Worm (Caenorhabditis elegans): ENCODE data around the gene C33E10.8.
"Not testable (repeated sequence)": the region's sequence is repeated elsewhere in the genome, so short reads cannot be mapped to it uniquely, and the experiment has no call there.

C33E10.8 gene

DNA sequence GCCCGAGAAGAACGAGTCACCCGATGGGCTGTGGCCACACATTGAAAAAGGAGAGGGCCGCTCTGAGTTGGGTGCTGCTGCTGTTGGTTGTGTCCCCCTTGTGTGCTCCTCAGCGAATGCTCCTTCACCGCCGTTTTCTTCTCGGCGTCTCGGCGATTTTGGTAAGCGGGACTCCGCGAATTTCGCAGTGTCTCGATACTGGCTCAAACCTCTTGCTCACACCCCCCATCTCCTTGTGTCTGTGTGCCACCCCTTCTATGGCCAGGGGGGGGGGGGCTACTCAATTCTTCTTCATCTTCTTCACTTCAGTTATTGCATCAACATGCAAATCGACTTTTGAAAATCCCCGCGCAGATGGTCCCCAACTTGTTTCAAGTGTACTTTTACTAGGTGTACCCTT lies 20.3 kb upstream of the C33E10.8 start:
- no peak for TF ChIP-seq unc-39 (tag; optimal IDR thresholded peaks at IDR 0.05)
- TF ChIP-seq nfya-1 (tag; optimal IDR thresholded peaks at IDR 0.05; ENCODE audit: insufficient read depth), result peak; percentile 50
- TF ChIP-seq nhr-28 (tag; optimal IDR thresholded peaks at IDR 0.05), result no peak
- peak; percentile 81 for TF ChIP-seq lin-39 (tag; optimal IDR thresholded peaks at IDR 0.05)
- TF ChIP-seq hmg-11 (tag; optimal IDR thresholded peaks at IDR 0.05), result peak; percentile 88
- no peak for TF ChIP-seq fos-1 (tag; optimal IDR thresholded peaks at IDR 0.05)
- TF ChIP-seq unc-62 (GFP tag; optimal IDR thresholded peaks at IDR 0.05), result peak; percentile 16
- no peak for TF ChIP-seq lin-15B (tag; optimal IDR thresholded peaks at IDR 0.05)
- TF ChIP-seq lsy-12 (tag; optimal IDR thresholded peaks at IDR 0.05), result peak; percentile 43

DNA sequence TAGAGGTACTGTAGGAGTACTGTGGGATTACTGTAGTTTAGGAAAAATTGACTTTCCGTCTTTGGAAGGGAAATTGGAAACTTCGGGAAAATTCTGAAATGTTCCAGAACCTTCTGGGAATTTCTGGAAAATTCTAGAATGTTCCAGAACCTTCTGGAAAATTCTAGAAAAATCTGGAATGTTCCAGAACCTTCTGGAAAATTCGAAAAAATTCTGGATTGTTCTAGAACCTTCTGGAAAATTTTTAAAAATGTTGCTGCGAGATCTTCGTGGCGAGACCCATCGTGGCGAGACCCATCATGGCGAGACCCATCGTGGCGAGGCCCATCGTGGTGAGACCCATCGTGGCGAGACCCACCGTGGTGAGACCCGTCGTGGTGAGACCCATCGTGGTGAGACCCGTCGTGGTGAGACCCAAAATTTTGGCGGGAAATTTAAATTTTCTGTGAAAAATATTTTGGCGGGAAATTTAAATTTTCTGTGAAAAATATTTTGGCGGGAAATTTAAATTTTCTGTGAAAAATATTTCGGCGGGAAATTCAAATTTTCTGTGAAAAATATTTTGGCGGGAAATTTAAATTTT lies 16.2 kb upstream of the C33E10.8 start, which contains the start of gene C53C11.4:
TSS of gene C53C11.4 (plus strand) at position 179 of the 583 bp plus-strand sequence.
- TF ChIP-seq ceh-82, eor-1, zag-1 (tag; optimal IDR thresholded peaks at IDR 0.05): not testable (repeated sequence)

DNA sequence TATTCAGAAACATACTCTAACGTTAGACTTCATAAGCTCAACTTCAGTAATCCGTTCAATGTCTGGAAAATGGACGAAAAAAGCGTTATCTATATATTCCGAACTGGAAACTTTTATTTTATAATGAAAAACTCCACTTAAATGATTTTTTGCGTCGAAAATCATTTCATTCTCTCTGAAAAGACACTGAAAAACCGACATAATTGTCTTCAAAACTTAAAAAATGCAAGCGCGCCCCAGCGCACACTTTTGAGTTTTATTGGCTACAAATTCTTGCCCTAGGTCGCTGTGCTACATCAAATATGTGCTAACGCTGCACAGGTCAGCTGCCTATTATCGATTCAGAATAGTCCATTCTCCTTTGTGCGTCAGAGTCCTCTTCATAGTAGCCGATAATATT lies 10.3 kb upstream of the C33E10.8 start, which contains the start of gene C33E10.1:
TSS of gene C33E10.1 (plus strand) at position 301 of the 400 bp plus-strand sequence.
- not testable (repeated sequence) for TF ChIP-seq fkh-10 (GFP tag; optimal IDR thresholded peaks at IDR 0.05); nhr-28 (tag; optimal IDR thresholded peaks at IDR 0.05); ceh-28 (tag; optimal IDR thresholded peaks at IDR 0.05)

DNA sequence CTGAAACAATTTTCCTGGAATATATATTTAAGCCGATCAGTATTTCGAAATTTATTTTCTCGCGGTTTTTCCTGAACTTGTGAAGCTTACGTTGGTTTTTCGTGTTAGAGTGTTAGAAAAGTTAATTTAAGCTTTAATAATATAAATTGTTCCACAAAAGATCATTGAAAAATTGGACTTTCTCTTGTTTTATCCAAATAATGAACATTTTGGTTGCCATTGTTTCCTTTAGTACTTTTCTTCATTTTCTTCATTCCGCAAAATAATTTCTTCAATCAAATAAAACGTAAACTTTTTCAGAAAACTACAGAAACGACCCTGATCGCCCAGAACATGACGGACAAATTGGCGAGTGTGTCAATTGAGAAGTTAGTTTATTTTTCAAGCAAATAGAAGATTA lies 7.8 kb upstream of the C33E10.8 start, which contains the start of gene fbxa-120:
TSS of gene fbxa-120 (plus strand) at position 301 of the 400 bp plus-strand sequence.
- no peak for TF ChIP-seq nhr-28 (tag; optimal IDR thresholded peaks at IDR 0.05)
- TF ChIP-seq unc-62 (GFP tag; optimal IDR thresholded peaks at IDR 0.05), result no peak
- TF ChIP-seq elt-3 (tag; optimal IDR thresholded peaks at IDR 0.05), result no peak
- TF ChIP-seq R02D3.7 (tag; optimal IDR thresholded peaks at IDR 0.05), result no peak
- TF ChIP-seq mml-1 (tag; optimal IDR thresholded peaks at IDR 0.05), result no peak
- TF ChIP-seq tbx-2 (tag; optimal IDR thresholded peaks at IDR 0.05), result no peak
- TF ChIP-seq lin-15B (tag; optimal IDR thresholded peaks at IDR 0.05), result no peak
- TF ChIP-seq ztf-4 (tag; optimal IDR thresholded peaks at IDR 0.05), result no peak
- TF ChIP-seq ceh-82 (tag; optimal IDR thresholded peaks at IDR 0.05), result no peak
- no peak for TF ChIP-seq ceh-28 (tag; optimal IDR thresholded peaks at IDR 0.05)
- no peak for TF ChIP-seq jun-1 (tag; optimal IDR thresholded peaks at IDR 0.05)
- TF ChIP-seq pqm-1 (tag; optimal IDR thresholded peaks at IDR 0.05), result no peak
- TF ChIP-seq zag-1 (tag; optimal IDR thresholded peaks at IDR 0.05), result no peak
- TF ChIP-seq egl-5 (tag; optimal IDR thresholded peaks at IDR 0.05), result no peak
- TF ChIP-seq ceh-9 (tag; optimal IDR thresholded peaks at IDR 0.05), result no peak
- no peak for TF ChIP-seq skn-1 (tag; optimal IDR thresholded peaks at IDR 0.05)
- no peak for TF ChIP-seq egl-27 (tag; optimal IDR thresholded peaks at IDR 0.05)
- no peak for TF ChIP-seq nhr-12 (tag; optimal IDR thresholded peaks at IDR 0.05)
- TF ChIP-seq nhr-25 (tag; optimal IDR thresholded peaks at IDR 0.05), result no peak
- TF ChIP-seq unc-39 (tag; optimal IDR thresholded peaks at IDR 0.05), result no peak

DNA sequence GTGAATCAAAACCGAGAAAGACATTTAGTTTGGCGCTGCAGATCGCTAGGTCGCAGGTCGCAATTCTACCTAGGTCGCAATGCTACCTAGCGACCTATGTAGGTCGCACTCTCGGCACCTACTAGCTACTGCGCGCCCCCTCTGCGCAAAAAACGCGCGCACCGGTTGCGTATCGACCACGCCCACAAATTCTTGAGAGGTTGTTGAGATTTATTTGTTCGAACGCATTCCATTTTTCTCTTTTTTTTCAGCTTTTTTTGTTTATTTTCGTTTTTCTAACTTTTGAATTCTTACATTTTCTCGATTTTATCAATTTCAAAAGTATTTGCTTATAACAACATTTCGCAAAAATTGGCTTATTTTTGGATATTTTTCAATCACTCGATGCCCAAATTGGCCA lies 7.3 kb upstream of the C33E10.8 start, which contains the start of gene C33E10.10:
TSS of gene C33E10.10 (minus strand) at position 101 of the 400 bp plus-strand sequence.
- TF ChIP-seq unc-39 (tag; optimal IDR thresholded peaks at IDR 0.05), result no peak
- TF ChIP-seq ceh-16 (tag; optimal IDR thresholded peaks at IDR 0.05), result no peak
- no peak for TF ChIP-seq pha-4 (tag; optimal IDR thresholded peaks at IDR 0.05)
- no peak for TF ChIP-seq pqm-1 (tag; optimal IDR thresholded peaks at IDR 0.05)
- no peak for TF ChIP-seq fkh-2 (tag; optimal IDR thresholded peaks at IDR 0.05)
- no peak for TF ChIP-seq hmg-11 (tag; optimal IDR thresholded peaks at IDR 0.05)
- TF ChIP-seq daf-12 (tag; optimal IDR thresholded peaks at IDR 0.05), result no peak
- no peak for TF ChIP-seq ama-1 (optimal IDR thresholded peaks at IDR 0.05)
- no peak for TF ChIP-seq nhr-77 (tag; optimal IDR thresholded peaks at IDR 0.05)
- TF ChIP-seq R02D3.7 (tag; optimal IDR thresholded peaks at IDR 0.05), result no peak
- no peak for TF ChIP-seq elt-3 (tag; optimal IDR thresholded peaks at IDR 0.05)

Measured in whole organism, L3 larva.